Worm (Caenorhabditis elegans): ENCODE results near the gene snet-1.

- TF ChIP-seq ceh-82 (tag; optimal IDR thresholded peaks at IDR 0.05) (no peak), nhr-12 (tag; optimal IDR thresholded peaks at IDR 0.05) (no peak), C34B4.2 (tag; optimal IDR thresholded peaks at IDR 0.05) (no peak), nhr-28 (tag; optimal IDR thresholded peaks at IDR 0.05) (no peak), Y116A8C.19 (tag; optimal IDR thresholded peaks at IDR 0.05; ENCODE audit: borderline replicate concordance) (no peak), nhr-84 (tag; optimal IDR thresholded peaks at IDR 0.05) (no peak), lin-39 (tag; optimal IDR thresholded peaks at IDR 0.05) (no peak), ceh-90 (tag; optimal IDR thresholded peaks at IDR 0.05) (no peak), fos-1 (tag; optimal IDR thresholded peaks at IDR 0.05) (no peak), unc-86 (tag; optimal IDR thresholded peaks at IDR 0.05) (no peak), mef-2 (tag; optimal IDR thresholded peaks at IDR 0.05) (no peak), pqm-1 (tag; optimal IDR thresholded peaks at IDR 0.05) (no peak), mab-9 (GFP tag; IDR thresholded peaks at IDR 0.05) (no peak), ces-1 (GFP tag; optimal IDR thresholded peaks at IDR 0.05) (no peak)
Measured at ce11 chrX:3655972-3656371, 12.8 kb downstream of the snet-1 start, which contains the start of gene R11G1.7.

Data from whole organism, L1 larva.